Worm (Caenorhabditis elegans) whole organism, L4/young adult: ENCODE results near the gene nspf-2.
"Not testable (repeated sequence)": the region's sequence is repeated elsewhere in the genome, so short reads cannot be mapped to it uniquely, and the experiment has no call there.

Experiments
- W03F9.2 ChIP-seq: fragments of 150-350 bp; optimal IDR thresholded peaks from 2 replicates; lab custom pipeline; 2014; ENCODE audit warnings: missing biosample characterization, missing genetic modification characterization
- dao-5 ChIP-seq: sonication (generic microtip); optimal IDR thresholded peaks from 2 replicates; lab custom pipeline; 2016; ENCODE audit warnings: missing genotype, missing genetic modification characterization, moderate library complexity, missing compliant biosample characterization
- him-1 ChIP-seq: sonication (generic microtip); optimal IDR thresholded peaks from 2 replicates; lab custom pipeline; 2016; ENCODE audit warnings: missing genotype, missing genetic modification reagents, missing genetic modification characterization, missing compliant biosample characterization

The nspf-2 gene

ce11 chrII:2673534-2673933 is 15.2 kb upstream of the nspf-2 start, which contains the start of the genes F22E5.20 and F22E5.1:
F22E5.20 (minus strand) TSS chrII:2673634.
F22E5.1 (plus strand) TSS chrII:2673775.
- not testable (repeated sequence) for TF ChIP-seq dao-5, W03F9.2, him-1 (tag; lab: Kevin White, UChicago)

- TF ChIP-seq W03F9.2 (tag; lab: Kevin White, UChicago) (no peak), him-1 (tag; lab: Kevin White, UChicago) (no peak), dao-5 (tag; lab: Kevin White, UChicago) (no peak)
Observed at ce11 chrII:2677534-2678168, 11.1 kb upstream of the nspf-2 start, which contains the start of gene F22E5.17. F22E5.17 (plus strand) TSS chrII:2678041.

DNA sequence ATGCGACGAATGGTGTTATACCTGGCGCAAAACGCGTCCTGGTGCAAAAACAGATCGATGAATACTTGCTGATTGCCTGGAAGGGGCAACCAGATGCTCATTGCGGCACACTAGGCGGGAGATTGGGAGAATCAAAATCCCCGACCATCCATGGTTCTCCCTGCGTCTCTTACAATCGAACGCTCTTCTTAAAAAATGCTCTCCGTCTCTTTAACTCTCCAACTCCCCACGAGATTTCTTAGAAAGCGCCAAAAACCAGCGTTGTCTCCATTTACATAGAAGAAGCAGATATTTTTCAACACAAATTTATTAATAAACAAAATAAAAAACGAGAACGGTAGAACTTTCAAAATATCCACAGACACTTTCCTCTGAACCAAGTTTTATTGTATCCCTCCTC is 7.6 kb upstream of the nspf-2 start, which contains the start of gene F34D6.1:
F34D6.1 (minus strand) TSS at position 101 of the 400 bp plus-strand sequence.
- TF ChIP-seq W03F9.2 (tag; lab: Kevin White, UChicago) (no peak), dao-5 (tag; lab: Kevin White, UChicago) (no peak), him-1 (tag; lab: Kevin White, UChicago) (no peak)

DNA sequence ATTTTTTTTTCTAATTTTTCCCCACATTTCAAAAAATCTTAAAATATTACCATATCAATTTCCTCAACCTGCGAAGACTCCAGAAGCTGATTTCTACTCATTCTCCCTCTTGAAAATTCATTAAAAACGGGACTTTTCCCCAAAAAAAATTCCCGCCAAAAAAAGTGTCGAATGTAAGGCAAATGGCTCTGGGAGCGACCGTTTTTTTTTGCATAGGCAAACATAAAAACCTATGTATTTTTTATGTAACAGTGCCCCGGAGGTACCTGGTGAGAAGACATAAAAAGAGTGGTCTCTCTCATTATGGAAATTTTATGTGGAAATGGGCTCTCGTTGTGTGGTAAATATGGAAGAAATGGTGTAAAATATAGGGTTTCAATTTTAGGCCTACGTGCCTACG is 4.5 kb upstream of the nspf-2 start, which contains the start of gene ceh-87:
ceh-87 (minus strand) TSS at position 101 of the 400 bp plus-strand sequence.
- TF ChIP-seq dao-5 (tag; lab: Kevin White, UChicago) (no peak), him-1 (tag; lab: Kevin White, UChicago) (no peak), W03F9.2 (tag; lab: Kevin White, UChicago) (no peak)

ce11 chrII:2684783-2685182 is 3.9 kb upstream of the nspf-2 start:
- TF ChIP-seq him-1 (tag; lab: Kevin White, UChicago) (no peak), dao-5 (tag; lab: Kevin White, UChicago) (no peak), W03F9.2 (tag; lab: Kevin White, UChicago) (no peak)

- TF ChIP-seq him-1 (tag; lab: Kevin White, UChicago) (no peak), W03F9.2 (tag; lab: Kevin White, UChicago) (no peak), dao-5 (tag; lab: Kevin White, UChicago) (no peak)
Observed at ce11 chrII:2686985-2687675, 1.6 kb upstream of the nspf-2 start, which contains the start of the genes sup-9 and nspf-1. sup-9 (minus strand) TSS chrII:2687027. nspf-1 (plus strand) TSS chrII:2687625.

- TF ChIP-seq him-1 (tag; lab: Kevin White, UChicago) (no peak), W03F9.2 (tag; lab: Kevin White, UChicago) (no peak), dao-5 (tag; lab: Kevin White, UChicago) (no peak)
Observed at ce11 chrII:2690080-2690479, 1.4 kb downstream of the nspf-2 start, which contains the start of gene nspf-3. nspf-3 (minus strand) TSS chrII:2690180.

ce11 chrII:2692476-2692875 is 3.8 kb downstream of the nspf-2 start, which contains the start of gene set-11:
set-11 (minus strand) TSS chrII:2692576.
- TF ChIP-seq him-1 (tag; lab: Kevin White, UChicago), result no peak
- TF ChIP-seq W03F9.2 (tag; lab: Kevin White, UChicago), result no peak
- TF ChIP-seq dao-5 (tag; lab: Kevin White, UChicago), result no peak

DNA sequence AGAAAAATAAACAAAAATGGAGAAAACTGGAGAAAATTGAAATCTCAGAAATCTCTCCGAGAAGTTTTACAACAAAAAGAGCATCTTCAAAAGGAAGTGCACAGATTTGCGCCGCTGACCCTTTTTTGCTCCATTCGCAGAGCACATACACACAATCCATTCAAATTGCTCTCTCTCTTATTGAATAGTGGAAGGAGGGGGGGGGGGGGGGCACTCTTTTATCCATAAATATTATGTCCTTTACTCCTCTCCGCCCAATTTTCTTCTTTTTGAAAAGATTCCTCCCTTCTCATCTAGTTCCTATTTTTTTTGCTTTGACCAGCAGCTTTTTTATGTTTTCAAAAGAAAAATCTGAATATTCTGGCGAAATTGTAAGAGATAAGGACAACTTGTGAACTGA is 6.4 kb downstream of the nspf-2 start:
- TF ChIP-seq dao-5 (tag; lab: Kevin White, UChicago) (no peak), him-1 (tag; lab: Kevin White, UChicago) (no peak), W03F9.2 (tag; lab: Kevin White, UChicago) (no peak)

DNA sequence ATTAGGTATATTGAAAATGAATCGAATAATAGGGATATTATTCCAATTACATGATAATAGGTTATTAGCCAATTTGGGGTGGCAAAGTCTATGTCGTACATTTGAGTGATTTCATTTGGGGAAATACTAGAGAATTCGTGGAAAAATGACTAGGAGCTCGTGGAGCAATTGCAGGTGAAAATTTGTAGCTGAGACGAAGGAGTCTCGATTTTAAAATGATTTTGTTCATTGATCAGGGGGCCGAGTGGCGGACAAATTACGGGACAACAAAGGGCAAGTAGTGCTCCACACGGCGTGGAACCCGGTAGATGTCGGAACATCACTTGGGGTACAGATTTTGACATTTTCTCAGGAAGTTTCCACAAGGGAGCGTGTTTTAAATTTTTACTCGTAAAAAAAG is 9.7 kb downstream of the nspf-2 start, which contains the start of gene sri-62:
sri-62 (minus strand) TSS at position 101 of the 400 bp plus-strand sequence.
- TF ChIP-seq W03F9.2 (tag; lab: Kevin White, UChicago) (no peak), dao-5 (tag; lab: Kevin White, UChicago) (no peak), him-1 (tag; lab: Kevin White, UChicago) (no peak)

ce11 chrII:2700229-2700628 is 11.5 kb downstream of the nspf-2 start, which contains the start of gene sri-61:
sri-61 (minus strand) TSS chrII:2700329.
- no peak for TF ChIP-seq him-1 (tag; lab: Kevin White, UChicago)

- no peak for TF ChIP-seq him-1 (tag; lab: Kevin White, UChicago)
- no peak for TF ChIP-seq dao-5 (tag; lab: Kevin White, UChicago)
- no peak for TF ChIP-seq W03F9.2 (tag; lab: Kevin White, UChicago)
Observed at ce11 chrII:2702757-2703156, 14.0 kb downstream of the nspf-2 start, which contains the start of gene sri-60. sri-60 (minus strand) TSS chrII:2702857.

DNA sequence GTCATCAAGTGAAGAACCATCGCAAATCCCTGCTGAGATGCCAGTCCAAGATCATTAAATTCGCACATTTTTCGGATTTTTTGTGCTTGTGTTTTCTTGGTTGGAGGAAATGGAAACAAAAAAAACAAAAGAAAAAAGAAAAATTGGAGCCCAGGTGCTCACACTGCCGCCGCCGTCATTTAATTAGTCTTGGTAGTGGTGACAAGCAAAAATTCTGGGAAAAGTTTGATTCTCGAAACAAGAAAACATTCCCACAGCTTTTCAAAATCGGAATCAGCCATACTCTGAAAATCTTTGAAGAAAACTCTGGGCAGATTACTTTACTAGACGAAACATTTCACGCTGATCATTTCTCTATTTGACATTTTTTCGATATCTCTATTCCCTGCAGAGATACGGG is 16.5 kb downstream of the nspf-2 start, which contains the start of gene srh-128:
srh-128 (minus strand) TSS at position 101 of the 400 bp plus-strand sequence.
- TF ChIP-seq him-1 (tag; lab: Kevin White, UChicago) (no peak), dao-5 (tag; lab: Kevin White, UChicago) (no peak), W03F9.2 (tag; lab: Kevin White, UChicago) (no peak)
